Fruit fly (Drosophila melanogaster) whole organism, embryonic: ENCODE data around the gene Cyp313b1.
A peak's percentile ranks its signal among the peaks of the same experiment; 100 is the strongest.

Experiments
- ATbp ChIP-seq: fragments of 200-800 bp; sonication (Bioruptor generic); optimal IDR thresholded peaks from 2 replicates; lab custom pipeline; 2017; ENCODE audit warnings: missing biosample characterization, mild to moderate bottlenecking, missing genetic modification characterization, missing genetic modification reagents
- Bdp1 ChIP-seq: fragments of 200-800 bp; sonication (Bioruptor generic); optimal IDR thresholded peaks from 3 replicates; lab custom pipeline; 2016; ENCODE audit warnings: missing biosample characterization, missing genetic modification characterization
- Bgb ChIP-seq: fragments of 200-800 bp; sonication (Bioruptor generic); IDR thresholded peaks from 2 replicates; pipeline ENCODE4 v1.3.6; 2022; ENCODE audit warnings: missing biosample characterization, missing genetic modification characterization; ENCODE audit not compliant: partially characterized antibody
- Bteb2 ChIP-seq: fragments of 200-800 bp; sonication (Bioruptor generic); optimal IDR thresholded peaks from 2 replicates; lab custom pipeline; 2016; ENCODE audit warnings: missing biosample characterization, missing genetic modification characterization
- CG11398 ChIP-seq: fragments of 200-800 bp; sonication (Bioruptor generic); optimal IDR thresholded peaks from 2 replicates; lab custom pipeline; 2016; ENCODE audit warnings: missing biosample characterization, missing genetic modification characterization
- CG12659 ChIP-seq: fragments of 200-800 bp; sonication (Bioruptor generic); optimal IDR thresholded peaks from 3 replicates; lab custom pipeline; 2017; ENCODE audit warnings: mild to moderate bottlenecking, missing biosample characterization, missing genetic modification reagents, missing genetic modification characterization
- CG15696 ChIP-seq: fragments of 200-800 bp; sonication (Bioruptor generic); optimal IDR thresholded peaks from 2 replicates; lab custom pipeline; 2019; ENCODE audit warnings: missing biosample characterization, mild to moderate bottlenecking, missing genetic modification characterization, moderate library complexity
- CG16813 ChIP-seq: fragments of 200-800 bp; sonication (Bioruptor generic); IDR thresholded peaks from 3 replicates; pipeline ENCODE4 v1.3.6; 2022; ENCODE audit warnings: missing biosample characterization, missing genetic modification characterization; ENCODE audit not compliant: partially characterized antibody
- CG17328 ChIP-seq: fragments of 200-800 bp; sonication (Bioruptor generic); IDR thresholded peaks from 2 replicates; pipeline ENCODE4 v1.3.6; 2022; ENCODE audit warnings: missing biosample characterization, missing genetic modification characterization
- CG18619 ChIP-seq: fragments of 200-800 bp; sonication (Bioruptor generic); optimal IDR thresholded peaks from 3 replicates; lab custom pipeline; 2017; ENCODE audit warnings: missing biosample characterization, mild to moderate bottlenecking, missing genetic modification characterization
- CG31388 ChIP-seq: fragments of 200-800 bp; sonication (Bioruptor generic); optimal IDR thresholded peaks from 2 replicates; lab custom pipeline; 2016; ENCODE audit warnings: missing biosample characterization, missing genetic modification characterization
- CG34224 ChIP-seq: fragments of 200-800 bp; sonication (Bioruptor generic); IDR thresholded peaks from 3 replicates; pipeline ENCODE4 v1.3.6; 2022; ENCODE audit warnings: missing biosample characterization, missing genetic modification characterization; ENCODE audit not compliant: partially characterized antibody
- CG43689 ChIP-seq: fragments of 200-800 bp; sonication (Bioruptor generic); IDR thresholded peaks from 2 replicates; pipeline ENCODE4 v1.3.6; 2022; ENCODE audit warnings: missing biosample characterization, missing genetic modification characterization
- CG4404 ChIP-seq: fragments of 200-800 bp; sonication (Bioruptor generic); IDR thresholded peaks from 2 replicates; pipeline ENCODE4 v1.3.6; 2022; ENCODE audit warnings: missing biosample characterization, missing genetic modification characterization
- CG6272 ChIP-seq: fragments of 200-800 bp; sonication (Bioruptor generic); IDR thresholded peaks from 2 replicates; pipeline ENCODE4 v1.3.6; 2022; ENCODE audit warnings: missing biosample characterization, missing genetic modification characterization
- CG6813 ChIP-seq: fragments of 200-800 bp; sonication (Bioruptor generic); optimal IDR thresholded peaks from 2 replicates; lab custom pipeline; 2017; ENCODE audit warnings: missing biosample characterization, missing genetic modification characterization, mild to moderate bottlenecking, moderate library complexity, missing genetic modification reagents
- CG9437 ChIP-seq: fragments of 200-800 bp; sonication (Bioruptor generic); optimal IDR thresholded peaks from 2 replicates; lab custom pipeline; 2018; ENCODE audit warnings: missing biosample characterization, mild to moderate bottlenecking, missing genetic modification characterization
- CHES-1-like ChIP-seq: fragments of 200-800 bp; sonication (Bioruptor generic); optimal IDR thresholded peaks from 2 replicates; lab custom pipeline; 2016; ENCODE audit warnings: missing biosample characterization, missing genetic modification characterization
- CrebB ChIP-seq: fragments of 200-800 bp; sonication (Bioruptor generic); optimal IDR thresholded peaks from 3 replicates; lab custom pipeline; 2018; ENCODE audit warnings: missing biosample characterization, mild to moderate bottlenecking, missing genetic modification characterization
- Dip2 ChIP-seq: fragments of 200-800 bp; sonication (Bioruptor generic); IDR thresholded peaks from 2 replicates; pipeline ENCODE4 v1.3.6; 2022; ENCODE audit warnings: missing biosample characterization, missing genetic modification characterization
- E2f2 ChIP-seq: fragments of 200-800 bp; sonication (Bioruptor generic); IDR thresholded peaks from 2 replicates; pipeline ENCODE4 v1.3.6; 2022; ENCODE audit warnings: missing biosample characterization, missing genetic modification characterization
- Fer1 ChIP-seq: fragments of 200-800 bp; sonication (Bioruptor generic); optimal IDR thresholded peaks from 2 replicates; lab custom pipeline; 2017; ENCODE audit warnings: missing biosample characterization, mild to moderate bottlenecking, missing genetic modification characterization
- HLHmδ ChIP-seq: fragments of 200-800 bp; sonication (Bioruptor generic); optimal IDR thresholded peaks from 2 replicates; lab custom pipeline; 2018; ENCODE audit warnings: missing biosample characterization, mild to moderate bottlenecking, missing genetic modification characterization, moderate library complexity
- Hr78 ChIP-seq, 2 experiments: fragments of 200-800 bp in 1 of 2; fragments of >200 bp in 1 of 2; sonication (Bioruptor generic) in 1 of 2; optimal IDR thresholded peaks; 2 replicates each; lab custom pipeline; 2017 to 2019; ENCODE audit warnings: missing biosample characterization in 2 of 2, missing genetic modification characterization in 2 of 2, mild to moderate bottlenecking in 1 of 2, moderate library complexity in 1 of 2
- Myb ChIP-seq: fragments of 200-800 bp; sonication (Bioruptor generic); optimal IDR thresholded peaks from 2 replicates; lab custom pipeline; 2016; ENCODE audit warnings: missing biosample characterization, missing genetic modification characterization
- Oaz ChIP-seq: fragments of 200-800 bp; sonication (Bioruptor generic); IDR thresholded peaks from 2 replicates; pipeline ENCODE4 v1.3.6; 2022; ENCODE audit warnings: missing biosample characterization, missing genetic modification characterization
- Sry-β ChIP-seq: fragments of 200-800 bp; sonication (Bioruptor generic); optimal IDR thresholded peaks from 2 replicates; lab custom pipeline; 2018; ENCODE audit warnings: missing biosample characterization, mild to moderate bottlenecking, missing genetic modification characterization, moderate library complexity
- YL-1 ChIP-seq: fragments of 200-800 bp; sonication (Bioruptor generic); optimal IDR thresholded peaks from 3 replicates; lab custom pipeline; 2017; ENCODE audit warnings: missing biosample characterization, mild to moderate bottlenecking, missing genetic modification characterization
- abd-A ChIP-seq: fragments of 200-800 bp; sonication (Bioruptor generic); optimal IDR thresholded peaks from 3 replicates; lab custom pipeline; 2019; ENCODE audit warnings: missing biosample characterization, mild to moderate bottlenecking, missing genetic modification characterization, moderate library complexity
- ara ChIP-seq: fragments of 200-800 bp; sonication (Bioruptor generic); IDR thresholded peaks from 2 replicates; pipeline ENCODE4 v1.3.6; 2022; ENCODE audit warnings: missing biosample characterization, missing genetic modification characterization
- bbx ChIP-seq: fragments of 200-800 bp; sonication (Bioruptor generic); IDR thresholded peaks from 2 replicates; pipeline ENCODE4 v1.3.6; 2022; ENCODE audit warnings: missing biosample characterization, missing genetic modification characterization; ENCODE audit not compliant: partially characterized antibody
- cato ChIP-seq: fragments of 200-800 bp; sonication (Bioruptor generic); optimal IDR thresholded peaks from 2 replicates; lab custom pipeline; 2016; ENCODE audit warnings: missing biosample characterization, missing genetic modification characterization, borderline replicate concordance
- chn ChIP-seq: fragments of 200-800 bp; sonication (Bioruptor generic); optimal IDR thresholded peaks from 2 replicates; lab custom pipeline; 2016; ENCODE audit warnings: missing biosample characterization, missing genetic modification characterization
- dimm ChIP-seq: fragments of 200-800 bp; sonication (Bioruptor generic); IDR thresholded peaks from 2 replicates; pipeline ENCODE4 v1.3.6; 2022; ENCODE audit warnings: missing biosample characterization, missing genetic modification characterization
- fru ChIP-seq: fragments of >200 bp; optimal IDR thresholded peaks from 2 replicates; lab custom pipeline; 2017
- gce ChIP-seq: fragments of 200-800 bp; sonication (Bioruptor generic); IDR thresholded peaks from 3 replicates; pipeline ENCODE4 v1.3.6; 2022; ENCODE audit warnings: missing biosample characterization, missing genetic modification characterization
- hkb ChIP-seq, 2 experiments: fragments of 200-800 bp in 1 of 2; fragments of >200 bp in 1 of 2; sonication (Bioruptor generic) in 1 of 2; IDR thresholded peaks in 1 of 2; optimal IDR thresholded peaks in 1 of 2; 2 replicates each; pipeline versions ENCODE4 v1.3.6 to Lab custom; 2017 to 2022; ENCODE audit warnings: missing biosample characterization in 1 of 2, missing genetic modification characterization in 1 of 2
- insv ChIP-seq, 2 experiments: fragments of 200-800 bp; sonication (Bioruptor generic); optimal IDR thresholded peaks; 3 replicates each; lab custom pipeline; 2016 to 2018; ENCODE audit warnings: missing biosample characterization in 2 of 2, missing genetic modification characterization in 2 of 2
- klu ChIP-seq: fragments of 200-800 bp; sonication (Bioruptor generic); IDR thresholded peaks from 2 replicates; pipeline ENCODE4 v1.3.6; 2022; ENCODE audit warnings: missing biosample characterization, missing genetic modification characterization
- kni ChIP-seq: fragments of 200-800 bp; sonication (Bioruptor generic); optimal IDR thresholded peaks from 3 replicates; lab custom pipeline; 2017; ENCODE audit warnings: mild to moderate bottlenecking, missing biosample characterization, missing genetic modification reagents, missing genetic modification characterization
- lov ChIP-seq, 2 experiments: fragments of 200-800 bp in 1 of 2; fragments of >200 bp in 1 of 2; sonication (Bioruptor generic) in 1 of 2; IDR thresholded peaks in 1 of 2; optimal IDR thresholded peaks in 1 of 2; 2 replicates in 1 of 2; 3 replicates in 1 of 2; pipeline versions ENCODE4 v1.3.6 to Lab custom; 2017 to 2022; ENCODE audit warnings: missing biosample characterization in 1 of 2, missing genetic modification characterization in 1 of 2
- pfk ChIP-seq: fragments of 200-800 bp; sonication (Bioruptor generic); optimal IDR thresholded peaks from 2 replicates; lab custom pipeline; 2018; ENCODE audit warnings: missing biosample characterization, mild to moderate bottlenecking, missing genetic modification characterization, moderate library complexity
- pho ChIP-seq: fragments of 200-800 bp; sonication (Bioruptor generic); optimal IDR thresholded peaks from 2 replicates; lab custom pipeline; 2016; ENCODE audit warnings: missing biosample characterization, missing genetic modification characterization
- pnt ChIP-seq: fragments of 200-800 bp; sonication (Bioruptor generic); optimal IDR thresholded peaks from 3 replicates; lab custom pipeline; 2016; ENCODE audit warnings: missing biosample characterization, missing genetic modification characterization
- sr ChIP-seq: fragments of 200-800 bp; sonication (Bioruptor generic); IDR thresholded peaks from 3 replicates; pipeline ENCODE4 v1.3.6; 2022; ENCODE audit warnings: missing biosample characterization, missing genetic modification characterization
- ssp ChIP-seq: fragments of 200-800 bp; sonication (Bioruptor generic); IDR thresholded peaks from 2 replicates; pipeline ENCODE4 v1.3.6; 2022; ENCODE audit warnings: missing biosample characterization, missing genetic modification characterization
- tin ChIP-seq: fragments of 200-800 bp; sonication (Bioruptor generic); optimal IDR thresholded peaks from 3 replicates; lab custom pipeline; 2016; ENCODE audit warnings: missing biosample characterization, missing genetic modification characterization
- ttk ChIP-seq: fragments of 200-800 bp; sonication (Bioruptor generic); IDR thresholded peaks from 2 replicates; pipeline ENCODE4 v2.1.2; 2022; ENCODE audit warnings: missing biosample characterization, missing genetic modification characterization
- wor ChIP-seq: fragments of 200-800 bp; sonication (Bioruptor generic); IDR thresholded peaks from 2 replicates; pipeline ENCODE4 v1.3.6; 2022; ENCODE audit warnings: missing biosample characterization, missing genetic modification characterization
- zen ChIP-seq: fragments of 200-800 bp; sonication (Bioruptor generic); optimal IDR thresholded peaks from 3 replicates; lab custom pipeline; 2018; ENCODE audit warnings: missing biosample characterization, mild to moderate bottlenecking, missing genetic modification characterization, moderate library complexity

The Cyp313b1 gene

DNA sequence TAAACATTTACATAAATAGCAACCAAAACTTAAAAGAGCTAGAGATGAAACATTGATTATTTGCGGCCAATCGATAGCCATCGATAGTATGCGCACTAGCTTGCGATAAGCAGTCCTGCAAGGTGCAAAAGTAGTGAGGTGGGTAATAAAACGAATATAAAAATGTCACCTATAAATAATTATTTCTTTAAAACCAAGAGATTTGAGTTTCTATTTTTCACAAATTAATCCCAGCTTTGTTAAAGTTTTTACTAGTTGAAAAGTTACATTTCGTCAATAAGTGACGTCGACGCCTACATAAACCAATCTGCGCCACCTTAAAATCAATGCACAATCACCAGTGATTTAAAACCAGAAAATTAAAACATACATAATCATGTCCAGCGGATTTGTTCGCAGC, 5.3 kb upstream of the Cyp313b1 start, which contains the start of the genes Mkk4 and SLIRP2 (continued):
- TF ChIP-seq CG16813 (GFP tag; lab: Robert Waterston, UW) (peak; percentile 87), CG12659 (GFP tag; lab: Kevin White, UChicago) (peak; percentile 99), kni (GFP tag; lab: Kevin White, UChicago) (peak; percentile 93), Oaz (peak; percentile 99), fru (lab: Kevin White, UChicago) (no peak), CG4404 (GFP tag; lab: Robert Waterston, UW) (peak; percentile 99), Hr78 (GFP tag; optimal IDR thresholded peaks at IDR 0.05; lab: Kevin White, UChicago) (peak in 1 of 2 experiments; percentile 92), dimm (peak; percentile 97), abd-A (tag; lab: Kevin White, UChicago) (no peak), Dip2 (GFP tag; lab: Robert Waterston, UW) (peak; percentile 78), ssp (GFP tag; lab: Robert Waterston, UW) (peak; percentile 94), CG18619 (GFP tag; lab: Kevin White, UChicago) (peak; percentile 99), ATbp (GFP tag; lab: Kevin White, UChicago) (peak; percentile 97), wor (GFP tag; lab: Robert Waterston, UW) (peak; percentile 98), zen (peak; percentile 99), CG43689 (GFP tag; lab: Robert Waterston, UW) (peak; percentile 97), Myb (GFP tag; lab: Kevin White, UChicago) (peak; percentile 93), YL-1 (GFP tag; lab: Kevin White, UChicago) (peak; percentile 98), CG11398 (peak; percentile 98), insv (GFP tag; optimal IDR thresholded peaks at IDR 0.05; lab: Kevin White, UChicago) (peak; percentile 29 to 81), hkb (optimal IDR thresholded peaks at IDR 0.05; lab: Kevin White, UChicago) (peak; percentile 69), hkb (GFP tag; IDR thresholded peaks at IDR 0.05; lab: Robert Waterston, UW) (peak; percentile 99), lov (optimal IDR thresholded peaks at IDR 0.05; lab: Kevin White, UChicago) (no peak), lov (GFP tag; IDR thresholded peaks at IDR 0.05; lab: Robert Waterston, UW) (peak; percentile 99), CG9437 (peak; percentile 95), CG17328 (GFP tag; lab: Robert Waterston, UW) (peak; percentile 99), CG34224 (GFP tag; lab: Robert Waterston, UW) (peak; percentile 74), pnt (peak; percentile 98), CrebB (tag; lab: Kevin White, UChicago) (peak; percentile 98), E2f2 (GFP tag; lab: Robert Waterston, UW) (peak; percentile 88), cato (peak; percentile 99), HLHmδ (GFP tag; lab: Kevin White, UChicago) (peak; percentile 10), Bdp1 (GFP tag; lab: Kevin White, UChicago) (peak; percentile 95), Bteb2 (GFP tag; lab: Kevin White, UChicago) (peak; percentile 99), tin (peak; percentile 99), klu (GFP tag; lab: Robert Waterston, UW) (peak; percentile 98), CG6813 (peak; percentile 98), bbx (GFP tag; lab: Robert Waterston, UW) (peak; percentile 87), CHES-1-like (peak; percentile 99), ttk (GFP tag; lab: Robert Waterston, UW) (peak; percentile 99), pfk (GFP tag; lab: Kevin White, UChicago) (peak; percentile 69), Sry-β (peak; percentile 75), CG31388 (GFP tag; lab: Kevin White, UChicago) (peak; percentile 98), pho (GFP tag; lab: Kevin White, UChicago) (peak; percentile 99), ara (peak; percentile 98), CG6272 (peak; percentile 98), gce (GFP tag; lab: Robert Waterston, UW) (peak; percentile 98), CG15696 (peak; percentile 99), chn (GFP tag; lab: Kevin White, UChicago) (peak; percentile 99), Fer1 (GFP tag; lab: Kevin White, UChicago) (peak; percentile 98), sr (GFP tag; lab: Robert Waterston, UW) (peak; percentile 95), Bgb (peak; percentile 86)
